Worm (Caenorhabditis elegans) whole organism, L1 larva: Measurements from ENCODE around the gene F54H5.5.

ENCODE experiments used
- dsc-1 ChIP-seq: sonication (generic microtip); optimal IDR thresholded peaks from 2 replicates; lab custom pipeline; 2016; ENCODE audit warnings: mild to moderate bottlenecking, missing genetic modification characterization, missing compliant biosample characterization
- fos-1 ChIP-seq: fragments of 150-350 bp; optimal IDR thresholded peaks from 2 replicates; lab custom pipeline; 2014; ENCODE audit warnings: missing biosample characterization, missing genetic modification characterization
- hlh-4 ChIP-seq: sonication (generic microtip); optimal IDR thresholded peaks from 2 replicates; lab custom pipeline; 2016; ENCODE audit warnings: mild to moderate bottlenecking, missing genetic modification characterization, missing compliant biosample characterization
- nhr-12 ChIP-seq: sonication (generic microtip); optimal IDR thresholded peaks from 2 replicates; lab custom pipeline; 2017; ENCODE audit warnings: missing biosample characterization, missing genetic modification characterization
- unc-130 ChIP-seq: fragments of 150-350 bp; optimal IDR thresholded peaks from 2 replicates; lab custom pipeline; 2017; ENCODE audit warnings: missing biosample characterization, missing genetic modification characterization, inconsistent platforms

ce11 chrII:6628397-6628796 is 1.3 kb upstream of the F54H5.5 start:
- TF ChIP-seq dsc-1 (tag; lab: Kevin White, UChicago) (no peak), hlh-4 (tag; lab: Kevin White, UChicago) (no peak), unc-130 (tag; lab: Kevin White, UChicago) (no peak), fos-1 (tag; lab: Kevin White, UChicago) (no peak), nhr-12 (tag; lab: Kevin White, UChicago) (no peak)
